Fruit fly (Drosophila melanogaster): ENCODE measurements around the gene Ald2.

The Ald2 gene

DNA sequence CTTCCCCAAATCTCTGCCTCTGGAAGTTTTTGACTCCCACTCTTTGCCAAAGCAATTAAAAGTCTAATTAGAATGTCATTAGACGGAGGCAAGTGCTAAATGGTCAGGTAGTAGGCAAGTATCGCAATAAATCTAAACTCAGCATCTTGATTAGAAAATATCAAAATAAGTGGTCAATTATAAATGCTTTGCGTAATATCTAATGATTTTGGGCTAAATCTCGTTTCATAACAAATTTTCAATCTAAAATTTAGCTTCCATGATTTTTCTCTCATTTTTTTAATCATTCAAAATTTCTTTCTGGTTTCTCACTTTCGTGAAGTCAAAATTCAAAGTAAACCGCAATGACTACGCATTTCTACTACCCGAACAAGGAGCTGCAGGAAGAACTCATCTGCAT lies at the start of gene Ald2:
Gene Ald2, plus strand, starts transcription at position 301 of the 400 bp plus-strand sequence.
- no peak for TF ChIP-seq CG8478 (optimal IDR thresholded peaks at IDR 0.05)
- no peak for TF ChIP-seq usp (GFP tag; optimal IDR thresholded peaks at IDR 0.05)
- no peak for TF ChIP-seq pan (optimal IDR thresholded peaks at IDR 0.05)
- no peak for TF ChIP-seq psq (optimal IDR thresholded peaks at IDR 0.05)

- no peak for TF ChIP-seq psq (optimal IDR thresholded peaks at IDR 0.05)
- no peak for TF ChIP-seq pan (optimal IDR thresholded peaks at IDR 0.05)
- TF ChIP-seq Dll (optimal IDR thresholded peaks at IDR 0.05) = no peak
- TF ChIP-seq CG8478 (optimal IDR thresholded peaks at IDR 0.05) = no peak
- no peak for TF ChIP-seq EcR (GFP tag; optimal IDR thresholded peaks at IDR 0.05)
- TF ChIP-seq usp (GFP tag; optimal IDR thresholded peaks at IDR 0.05) = no peak
Measured at dm6 chr3R:26403556-26403955, 10.3 kb upstream of the Ald2 start, which contains the start of gene ppk15. TSS of gene ppk15 (minus strand) at chr3R:26403656.

- TF ChIP-seq EcR (GFP tag; optimal IDR thresholded peaks at IDR 0.05) (no peak), usp (GFP tag; optimal IDR thresholded peaks at IDR 0.05) (no peak), pan (optimal IDR thresholded peaks at IDR 0.05) (no peak), Dll (optimal IDR thresholded peaks at IDR 0.05) (no peak), psq (optimal IDR thresholded peaks at IDR 0.05) (no peak), CG8478 (optimal IDR thresholded peaks at IDR 0.05) (no peak)
Measured at dm6 chr3R:26409780-26410179, 4.1 kb upstream of the Ald2 start.

dm6 chr3R:26425005-26425404 lies 11.1 kb downstream of the Ald2 start, which contains the start of gene CG6503:
TSS of gene CG6503 (minus strand) at chr3R:26425105.
- no peak for TF ChIP-seq usp (GFP tag; optimal IDR thresholded peaks at IDR 0.05)
- TF ChIP-seq CG8478 (optimal IDR thresholded peaks at IDR 0.05) = no peak
- TF ChIP-seq psq (optimal IDR thresholded peaks at IDR 0.05) = no peak
- no peak for TF ChIP-seq Dll (optimal IDR thresholded peaks at IDR 0.05)
- TF ChIP-seq pan (optimal IDR thresholded peaks at IDR 0.05) = no peak
- no peak for TF ChIP-seq EcR (GFP tag; optimal IDR thresholded peaks at IDR 0.05)

DNA sequence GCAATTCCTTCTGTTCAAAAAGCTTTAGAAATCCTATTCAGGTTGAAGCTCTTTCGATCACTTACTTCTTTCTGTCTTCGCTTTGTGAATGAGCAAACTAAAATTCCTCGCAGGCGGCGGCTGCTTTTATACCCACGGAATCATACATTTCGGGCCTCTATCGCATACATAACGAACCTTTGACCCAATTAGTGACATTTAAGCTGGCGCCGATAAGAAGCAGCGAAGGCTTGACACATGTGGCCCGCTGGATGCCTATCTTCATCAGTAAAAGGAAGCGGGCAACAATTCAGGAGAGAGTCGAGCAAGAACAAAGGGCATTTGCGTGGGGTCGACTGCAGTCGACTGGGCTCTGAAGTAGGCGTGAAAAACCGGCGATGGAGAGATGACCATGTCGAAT lies 11.8 kb downstream of the Ald2 start, which contains the start of gene CG34291:
Gene CG34291, minus strand, starts transcription at position 101 of the 400 bp plus-strand sequence.
- no peak for TF ChIP-seq CG8478 (optimal IDR thresholded peaks at IDR 0.05)
- TF ChIP-seq pan (optimal IDR thresholded peaks at IDR 0.05) = no peak
- no peak for TF ChIP-seq usp (GFP tag; optimal IDR thresholded peaks at IDR 0.05)
- no peak for TF ChIP-seq psq (optimal IDR thresholded peaks at IDR 0.05)
- no peak for TF ChIP-seq Dll (optimal IDR thresholded peaks at IDR 0.05)
- no peak for TF ChIP-seq EcR (GFP tag; optimal IDR thresholded peaks at IDR 0.05)

DNA sequence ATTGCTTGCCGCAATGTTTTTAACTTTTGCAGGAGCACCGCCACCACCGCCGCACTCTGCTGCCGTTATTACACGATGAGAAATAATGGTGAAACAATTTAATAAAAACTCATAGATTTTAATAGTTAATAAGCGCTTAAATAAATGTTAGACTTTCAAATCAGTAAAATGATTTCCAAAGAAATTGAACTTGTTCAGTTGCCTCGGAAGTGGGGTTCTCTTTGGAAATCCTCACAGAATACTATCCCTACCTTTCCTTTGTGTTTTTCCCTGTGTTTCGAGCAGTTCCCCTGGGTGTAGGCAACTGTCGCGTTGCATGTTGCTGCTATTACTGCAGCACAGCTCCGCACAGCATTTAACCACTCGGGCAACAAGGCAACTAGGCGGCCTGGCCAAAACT lies 14.3 kb downstream of the Ald2 start:
- TF ChIP-seq usp (GFP tag; optimal IDR thresholded peaks at IDR 0.05) = no peak
- no peak for TF ChIP-seq EcR (GFP tag; optimal IDR thresholded peaks at IDR 0.05)
- TF ChIP-seq pan (optimal IDR thresholded peaks at IDR 0.05) = no peak
- TF ChIP-seq Dll (optimal IDR thresholded peaks at IDR 0.05) = no peak
- no peak for TF ChIP-seq CG8478 (optimal IDR thresholded peaks at IDR 0.05)
- TF ChIP-seq psq (optimal IDR thresholded peaks at IDR 0.05) = no peak

DNA sequence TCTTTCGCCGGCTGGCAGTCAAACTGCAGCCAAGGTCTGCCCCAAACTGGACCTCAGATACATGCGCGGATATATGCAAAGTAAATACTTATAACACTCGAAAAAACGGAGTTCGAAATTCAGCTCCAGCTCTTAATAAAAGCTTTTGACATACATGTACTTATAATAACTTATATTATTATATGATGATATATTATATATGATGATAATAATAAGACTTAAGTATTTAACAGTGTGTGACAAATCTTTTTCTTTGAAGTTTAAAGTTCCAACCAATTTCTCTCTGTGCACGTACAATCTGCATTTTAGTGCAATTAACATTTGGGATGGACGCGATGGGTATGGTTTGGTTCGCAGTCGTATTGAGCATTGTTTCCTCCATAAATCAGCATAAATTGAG lies 15.7 kb downstream of the Ald2 start:
- TF ChIP-seq pan (optimal IDR thresholded peaks at IDR 0.05) = no peak
- TF ChIP-seq psq (optimal IDR thresholded peaks at IDR 0.05) = no peak
- TF ChIP-seq Dll (optimal IDR thresholded peaks at IDR 0.05) = no peak
- no peak for TF ChIP-seq CG8478 (optimal IDR thresholded peaks at IDR 0.05)
- TF ChIP-seq EcR (GFP tag; optimal IDR thresholded peaks at IDR 0.05) = no peak

DNA sequence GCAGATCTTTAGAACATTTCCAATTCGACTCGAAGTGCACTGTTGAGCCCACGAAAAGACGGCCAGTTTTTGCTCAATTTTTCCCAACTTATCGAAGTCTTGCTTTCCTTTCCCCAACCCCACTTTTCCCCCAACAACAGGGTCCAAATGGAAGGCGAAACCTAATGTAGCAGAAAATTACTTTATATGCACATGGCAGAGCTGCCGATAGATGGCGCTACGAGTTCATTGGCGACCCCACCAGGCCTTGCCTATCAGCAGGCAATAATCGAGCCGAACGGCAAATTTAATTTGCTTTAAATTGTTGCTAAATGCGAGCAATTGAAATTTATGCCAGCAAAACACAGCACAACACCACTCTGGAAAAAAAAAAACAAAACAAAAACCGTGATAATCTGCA lies 18.6 kb downstream of the Ald2 start:
- TF ChIP-seq usp (GFP tag; optimal IDR thresholded peaks at IDR 0.05) (no peak), EcR (GFP tag; optimal IDR thresholded peaks at IDR 0.05) (no peak), Dll (optimal IDR thresholded peaks at IDR 0.05) (no peak), CG8478 (optimal IDR thresholded peaks at IDR 0.05) (no peak), pan (optimal IDR thresholded peaks at IDR 0.05) (no peak), psq (optimal IDR thresholded peaks at IDR 0.05) (no peak)

- TF ChIP-seq usp (GFP tag; optimal IDR thresholded peaks at IDR 0.05) = no peak
Measured at dm6 chr3R:26432978-26433377, 19.1 kb downstream of the Ald2 start.

dm6 chr3R:26433743-26434142 lies 19.9 kb downstream of the Ald2 start:
- TF ChIP-seq EcR (GFP tag; optimal IDR thresholded peaks at IDR 0.05) (no peak), CG8478 (optimal IDR thresholded peaks at IDR 0.05) (no peak), psq (optimal IDR thresholded peaks at IDR 0.05) (no peak), pan (optimal IDR thresholded peaks at IDR 0.05) (no peak), Dll (optimal IDR thresholded peaks at IDR 0.05) (no peak), usp (GFP tag; optimal IDR thresholded peaks at IDR 0.05) (no peak)

dm6 chr3R:26436001-26436400 lies 22.1 kb downstream of the Ald2 start:
- no peak for TF ChIP-seq Dll (optimal IDR thresholded peaks at IDR 0.05)
- no peak for TF ChIP-seq pan (optimal IDR thresholded peaks at IDR 0.05)
- TF ChIP-seq psq (optimal IDR thresholded peaks at IDR 0.05) = no peak

dm6 chr3R:26436540-26436939 lies 22.7 kb downstream of the Ald2 start:
- TF ChIP-seq psq (optimal IDR thresholded peaks at IDR 0.05) (no peak), usp (GFP tag; optimal IDR thresholded peaks at IDR 0.05) (no peak), Dll (optimal IDR thresholded peaks at IDR 0.05) (no peak), CG8478 (optimal IDR thresholded peaks at IDR 0.05) (no peak), EcR (GFP tag; optimal IDR thresholded peaks at IDR 0.05) (no peak), pan (optimal IDR thresholded peaks at IDR 0.05) (no peak)

DNA sequence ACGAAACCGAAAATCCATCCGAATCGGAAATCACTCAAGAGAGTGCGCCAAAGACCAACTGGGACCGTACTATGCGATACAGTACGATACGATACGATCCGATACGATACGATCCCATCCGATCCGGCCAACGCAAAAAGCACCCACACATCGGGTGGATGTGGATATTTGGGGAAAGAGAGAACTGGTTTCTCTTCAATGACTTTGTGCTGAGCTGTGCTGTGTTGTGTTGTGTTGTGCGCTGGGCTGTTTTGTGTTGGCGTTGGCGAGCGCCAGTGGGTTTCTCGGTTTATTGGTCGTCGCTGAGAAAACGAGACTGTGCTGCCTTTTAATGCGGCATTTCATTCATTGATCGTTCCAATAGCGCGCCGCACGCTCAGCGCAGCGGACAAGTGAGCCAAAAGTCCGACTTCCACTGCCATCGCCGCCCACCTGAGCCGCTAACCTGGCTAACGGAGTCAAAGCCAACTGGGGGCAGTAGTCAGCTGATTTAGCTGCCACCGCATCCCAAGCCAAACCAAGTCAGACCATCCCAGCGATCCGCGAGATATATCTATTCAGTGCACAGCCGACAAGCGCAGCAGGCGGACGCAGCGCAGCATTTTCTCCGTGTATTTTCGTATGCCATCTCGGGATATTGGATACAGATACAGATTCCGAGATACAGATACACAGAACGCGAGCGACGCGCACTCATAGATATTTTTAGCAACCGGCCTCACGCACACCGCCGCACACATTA lies 26.7 kb downstream of the Ald2 start, which contains the start of gene tx:
Gene tx, plus strand, starts transcription at position 324 of the 742 bp plus-strand sequence.
- no peak for TF ChIP-seq psq (optimal IDR thresholded peaks at IDR 0.05)
- no peak for TF ChIP-seq EcR (GFP tag; optimal IDR thresholded peaks at IDR 0.05)
- no peak for TF ChIP-seq usp (GFP tag; optimal IDR thresholded peaks at IDR 0.05)
- no peak for TF ChIP-seq CG8478 (optimal IDR thresholded peaks at IDR 0.05)
- no peak for TF ChIP-seq Dll (optimal IDR thresholded peaks at IDR 0.05)
- TF ChIP-seq pan (optimal IDR thresholded peaks at IDR 0.05) = no peak

Measured in whole organism.